Fruit fly (Drosophila melanogaster) whole organism, prepupa: ENCODE results near the gene msl-2.

ENCODE experiments used
- Blimp-1 ChIP-seq: fragments of 200-800 bp; sonication (Bioruptor generic); optimal IDR thresholded peaks from 3 replicates; lab custom pipeline; 2017; ENCODE audit warnings: missing biosample characterization, missing genetic modification characterization, mild to moderate bottlenecking, moderate library complexity, missing genetic modification reagents
- CG10631 ChIP-seq: fragments of 200-800 bp; sonication (Bioruptor generic); optimal IDR thresholded peaks from 2 replicates; lab custom pipeline; 2016; ENCODE audit warnings: missing biosample characterization, missing genetic modification characterization
- CG10669 ChIP-seq: fragments of 200-800 bp; sonication (Bioruptor generic); optimal IDR thresholded peaks from 3 replicates; lab custom pipeline; 2018; ENCODE audit warnings: missing biosample characterization, mild to moderate bottlenecking, missing genetic modification characterization, moderate library complexity
- CG11294 ChIP-seq: fragments of 200-800 bp; sonication (Bioruptor generic); IDR thresholded peaks from 2 replicates; pipeline ENCODE4 v1.3.6; 2022; ENCODE audit warnings: missing biosample characterization, missing genetic modification characterization
- CG15336 ChIP-seq: fragments of 200-800 bp; sonication (Bioruptor generic); IDR thresholded peaks from 2 replicates; pipeline ENCODE4 v1.3.6; 2022; ENCODE audit warnings: missing biosample characterization, missing genetic modification characterization
- CG16779 ChIP-seq: fragments of 200-800 bp; sonication (Bioruptor generic); optimal IDR thresholded peaks from 3 replicates; lab custom pipeline; 2017; ENCODE audit warnings: missing biosample characterization, mild to moderate bottlenecking, missing genetic modification characterization
- CG3032 ChIP-seq: fragments of 200-800 bp; optimal IDR thresholded peaks from 2 replicates; lab custom pipeline; 2019; ENCODE audit warnings: missing biosample characterization, mild to moderate bottlenecking, missing genetic modification characterization, moderate library complexity
- CG31627 ChIP-seq: fragments of 200-800 bp; sonication (Bioruptor generic); optimal IDR thresholded peaks from 3 replicates; lab custom pipeline; 2016; ENCODE audit warnings: missing biosample characterization, missing genetic modification characterization
- CG32006 ChIP-seq: fragments of 200-800 bp; sonication (Bioruptor generic); optimal IDR thresholded peaks from 3 replicates; lab custom pipeline; 2017; ENCODE audit warnings: missing biosample characterization, mild to moderate bottlenecking, missing genetic modification characterization
- CG34406 ChIP-seq: fragments of 200-800 bp; sonication (Bioruptor generic); optimal IDR thresholded peaks from 3 replicates; lab custom pipeline; 2016; ENCODE audit warnings: missing biosample characterization, missing genetic modification characterization
- CG6163 ChIP-seq: fragments of 200-800 bp; sonication (Bioruptor generic); IDR thresholded peaks from 3 replicates; pipeline ENCODE4 v1.3.6; 2022; ENCODE audit warnings: missing biosample characterization, missing genetic modification characterization
- CG6276 ChIP-seq: fragments of 200-800 bp; sonication (Bioruptor generic); optimal IDR thresholded peaks from 2 replicates; lab custom pipeline; 2017; ENCODE audit warnings: missing biosample characterization, mild to moderate bottlenecking, missing genetic modification characterization
- CG6808 ChIP-seq: fragments of 200-800 bp; sonication (Bioruptor generic); optimal IDR thresholded peaks from 3 replicates; lab custom pipeline; 2017; ENCODE audit warnings: missing biosample characterization, missing genetic modification characterization, mild to moderate bottlenecking, moderate library complexity, missing genetic modification reagents
- CG6854 ChIP-seq: fragments of 200-800 bp; sonication (Bioruptor generic); optimal IDR thresholded peaks from 2 replicates; lab custom pipeline; 2017; ENCODE audit warnings: missing biosample characterization, mild to moderate bottlenecking, missing genetic modification characterization
- CG7368 ChIP-seq: fragments of 200-800 bp; sonication (Bioruptor generic); optimal IDR thresholded peaks from 3 replicates; lab custom pipeline; 2016; ENCODE audit warnings: missing biosample characterization, missing genetic modification characterization
- CG8319 ChIP-seq: fragments of 200-800 bp; sonication (Bioruptor generic); optimal IDR thresholded peaks from 3 replicates; lab custom pipeline; 2016; ENCODE audit warnings: missing biosample characterization, missing genetic modification characterization
- CG9139 ChIP-seq: fragments of 200-800 bp; sonication (Bioruptor generic); optimal IDR thresholded peaks from 3 replicates; lab custom pipeline; 2017; ENCODE audit warnings: missing biosample characterization, mild to moderate bottlenecking, missing genetic modification characterization
- Eip75B ChIP-seq: fragments of 200-800 bp; sonication (Bioruptor generic); optimal IDR thresholded peaks from 3 replicates; lab custom pipeline; 2016; ENCODE audit warnings: missing biosample characterization, missing genetic modification characterization
- Eip78C ChIP-seq: fragments of 200-800 bp; sonication (Bioruptor generic); peaks from one replicate; lab custom pipeline; 2016; ENCODE audit warnings: missing biosample characterization, missing genetic modification characterization
- Ets21C ChIP-seq: fragments of 200-800 bp; sonication (Bioruptor generic); optimal IDR thresholded peaks from 3 replicates; lab custom pipeline; 2016; ENCODE audit warnings: missing biosample characterization, missing genetic modification characterization
- Ets96B ChIP-seq: fragments of 200-800 bp; optimal IDR thresholded peaks from 2 replicates; lab custom pipeline; 2019; ENCODE audit warnings: missing biosample characterization, mild to moderate bottlenecking, missing genetic modification characterization, moderate library complexity
- Hr38 ChIP-seq: sonication (Bioruptor generic); optimal IDR thresholded peaks from 2 replicates; lab custom pipeline; 2016; ENCODE audit warnings: missing biosample characterization, missing genetic modification characterization
- Hr39 ChIP-seq: fragments of 200-800 bp; sonication (Bioruptor generic); optimal IDR thresholded peaks from 2 replicates; lab custom pipeline; 2016; ENCODE audit warnings: missing biosample characterization, missing genetic modification characterization
- Hr4 ChIP-seq: fragments of 200-800 bp; sonication (Bioruptor generic); optimal IDR thresholded peaks from 3 replicates; lab custom pipeline; 2016; ENCODE audit warnings: missing biosample characterization, missing genetic modification characterization
- Lpt ChIP-seq: fragments of 200-800 bp; sonication (Bioruptor generic); optimal IDR thresholded peaks from 3 replicates; lab custom pipeline; 2016; ENCODE audit warnings: missing biosample characterization, missing genetic modification characterization
- Smox ChIP-seq: fragments of 200-800 bp; sonication (Bioruptor generic); optimal IDR thresholded peaks from 3 replicates; lab custom pipeline; 2016; ENCODE audit warnings: missing biosample characterization, missing genetic modification characterization
- Sox14 ChIP-seq: fragments of 200-800 bp; sonication (Bioruptor generic); optimal IDR thresholded peaks from 3 replicates; lab custom pipeline; 2016; ENCODE audit warnings: missing biosample characterization, missing genetic modification characterization
- achi ChIP-seq: fragments of 200-800 bp; sonication (Bioruptor generic); optimal IDR thresholded peaks from 3 replicates; lab custom pipeline; 2016; ENCODE audit warnings: missing biosample characterization, missing genetic modification characterization
- acj6 ChIP-seq: fragments of 200-800 bp; sonication (Bioruptor generic); optimal IDR thresholded peaks from 3 replicates; lab custom pipeline; 2016; ENCODE audit warnings: missing biosample characterization, missing genetic modification characterization
- cyc ChIP-seq: fragments of 200-800 bp; sonication (Bioruptor generic); optimal IDR thresholded peaks from 3 replicates; lab custom pipeline; 2016; ENCODE audit warnings: missing biosample characterization, missing genetic modification characterization
- dac ChIP-seq: fragments of 200-800 bp; sonication (Bioruptor generic); optimal IDR thresholded peaks from 2 replicates; lab custom pipeline; 2017; ENCODE audit warnings: missing biosample characterization, mild to moderate bottlenecking, missing genetic modification characterization
- dsx ChIP-seq: fragments of 200-800 bp; optimal IDR thresholded peaks from 3 replicates; lab custom pipeline; 2019; ENCODE audit warnings: missing biosample characterization, mild to moderate bottlenecking, missing genetic modification characterization, moderate library complexity; ENCODE audit not compliant: poor library complexity, severe bottlenecking
- eg ChIP-seq: fragments of 200-800 bp; sonication (Bioruptor generic); IDR thresholded peaks from 3 replicates; pipeline ENCODE4 v1.3.6; 2022; ENCODE audit warnings: missing biosample characterization, missing genetic modification characterization
- esn ChIP-seq: fragments of 200-800 bp; sonication (Bioruptor generic); optimal IDR thresholded peaks from 2 replicates; lab custom pipeline; 2016; ENCODE audit warnings: missing biosample characterization, mild to moderate bottlenecking, missing genetic modification characterization, moderate library complexity
- fd85E ChIP-seq: fragments of 200-800 bp; sonication (Bioruptor generic); optimal IDR thresholded peaks from 3 replicates; lab custom pipeline; 2016; ENCODE audit warnings: missing biosample characterization, missing genetic modification characterization
- fkh ChIP-seq: fragments of 200-800 bp; sonication (Bioruptor generic); optimal IDR thresholded peaks from 3 replicates; lab custom pipeline; 2017; ENCODE audit warnings: missing biosample characterization, mild to moderate bottlenecking, missing genetic modification characterization, moderate library complexity
- lz ChIP-seq: fragments of 200-800 bp; sonication (Bioruptor generic); optimal IDR thresholded peaks from 3 replicates; lab custom pipeline; 2016; ENCODE audit warnings: missing biosample characterization, missing genetic modification characterization
- net ChIP-seq: fragments of 200-800 bp; sonication (Bioruptor generic); optimal IDR thresholded peaks from 3 replicates; lab custom pipeline; 2016; ENCODE audit warnings: missing biosample characterization, missing genetic modification characterization
- pdm3 ChIP-seq: fragments of 200-800 bp; sonication (Bioruptor generic); optimal IDR thresholded peaks from 3 replicates; lab custom pipeline; 2016; ENCODE audit warnings: missing biosample characterization, missing genetic modification characterization
- salr ChIP-seq, 2 experiments: fragments of 200-800 bp; sonication (Bioruptor generic); optimal IDR thresholded peaks; 3 replicates each; lab custom pipeline; 2016 to 2018; ENCODE audit warnings: missing biosample characterization in 2 of 2, missing genetic modification characterization in 2 of 2, mild to moderate bottlenecking in 1 of 2
- svp ChIP-seq: fragments of 200-800 bp; sonication (Bioruptor generic); peaks from one replicate; lab custom pipeline; 2016; ENCODE audit warnings: missing biosample characterization, missing genetic modification characterization
- topi ChIP-seq: fragments of 200-800 bp; sonication (Bioruptor generic); optimal IDR thresholded peaks from 3 replicates; lab custom pipeline; 2016; ENCODE audit warnings: missing biosample characterization, missing genetic modification characterization
- vri ChIP-seq: fragments of 200-800 bp; sonication (Bioruptor generic); optimal IDR thresholded peaks from 3 replicates; lab custom pipeline; 2016; ENCODE audit warnings: missing biosample characterization, mild to moderate bottlenecking, missing genetic modification characterization

msl-2 gene

DNA sequence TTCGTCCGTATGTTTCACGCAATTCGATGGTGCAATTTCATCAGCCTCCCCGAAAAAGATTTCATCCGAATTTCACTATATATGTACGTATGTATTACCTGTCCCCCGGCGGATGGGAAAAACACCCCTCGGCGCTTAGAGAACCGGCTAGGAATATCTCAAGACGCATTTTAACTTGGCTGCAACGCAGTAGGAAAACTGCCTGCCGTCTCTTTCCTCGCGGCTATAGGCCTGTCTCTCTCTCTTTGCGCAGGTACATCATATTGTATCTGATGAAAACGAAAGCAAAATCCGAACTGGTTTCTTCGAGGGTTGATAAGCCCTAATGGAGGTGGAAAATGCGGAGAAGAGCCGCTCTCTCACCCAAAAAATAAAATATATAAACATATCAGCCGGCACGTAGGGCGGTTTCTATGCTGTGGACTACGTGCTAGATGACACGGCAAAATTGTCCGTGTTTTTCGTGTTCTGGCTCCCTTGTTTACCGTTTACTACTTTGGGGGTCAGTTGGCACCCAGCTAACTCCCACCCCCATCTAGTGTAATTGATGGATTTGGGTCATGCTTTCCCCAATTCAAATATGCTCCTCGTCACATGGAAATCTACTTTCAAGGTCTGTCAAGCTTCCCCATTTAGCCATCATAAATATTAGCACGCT lies 10.6 kb upstream of the msl-2 start:
- peak; percentile 70 for TF ChIP-seq Blimp-1 (GFP tag; lab: Kevin White, UChicago)
- peak; percentile 27 for TF ChIP-seq Eip78C (GFP tag; lab: Kevin White, UChicago)
- TF ChIP-seq CG34406, result no peak

DNA sequence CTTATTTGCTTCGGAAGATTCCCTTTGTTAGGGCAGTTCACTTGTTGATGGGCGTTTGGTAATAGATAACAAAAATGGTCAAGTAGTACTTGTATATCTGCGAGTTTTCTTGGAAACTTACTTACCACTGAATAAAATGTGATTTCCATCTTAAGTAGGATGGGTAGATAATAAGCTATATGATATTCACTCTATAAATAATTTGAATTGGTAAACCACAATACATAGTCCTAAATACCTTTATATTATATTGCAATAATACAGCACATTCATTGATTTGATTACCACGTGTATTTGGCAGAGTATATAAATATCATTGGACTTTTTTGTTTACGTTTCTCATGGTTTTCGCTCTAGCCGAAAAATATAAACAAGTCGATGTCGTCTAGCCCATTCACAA lies 10.0 kb upstream of the msl-2 start:
- TF ChIP-seq fkh (GFP tag; lab: Kevin White, UChicago) (peak; percentile 49), Eip78C (GFP tag; lab: Kevin White, UChicago) (peak; percentile 68), CG15336 (GFP tag; lab: Robert Waterston, UW) (0 out of 2 replicates have a peak, but pooled peaks have one; percentile 26), CG11294 (GFP tag; lab: Robert Waterston, UW) (no peak; the same call in 1 of the 2 replicates)

DNA sequence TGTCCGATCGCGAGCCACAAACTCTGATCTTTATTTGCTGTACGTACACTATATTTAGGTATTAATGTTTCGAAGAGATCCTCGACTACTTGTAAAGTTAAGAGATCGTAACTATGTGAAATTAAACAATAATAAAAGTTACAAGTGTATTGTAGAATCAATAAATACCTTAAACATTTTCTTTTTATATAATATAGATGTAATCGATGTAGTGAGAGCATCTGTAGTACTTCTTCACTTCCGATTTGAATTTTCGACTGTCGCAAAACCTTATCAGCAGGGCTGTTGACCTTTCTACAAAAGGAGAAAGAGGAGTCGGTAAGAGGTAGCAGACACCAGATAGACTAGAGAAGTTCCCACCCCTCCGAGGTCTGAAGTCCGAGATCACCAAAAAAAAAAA lies 9.3 kb upstream of the msl-2 start:
- no peak for TF ChIP-seq pdm3 (GFP tag; lab: Kevin White, UChicago)
- TF ChIP-seq CG6163 (GFP tag; lab: Robert Waterston, UW), result no peak
- peak; percentile 27 for TF ChIP-seq topi (GFP tag; lab: Kevin White, UChicago)
- TF ChIP-seq Eip78C (GFP tag; lab: Kevin White, UChicago), result peak; percentile 81
- TF ChIP-seq CG10669 (GFP tag; lab: Kevin White, UChicago), result peak; percentile 2
- no peak for TF ChIP-seq Eip75B
- TF ChIP-seq CG10631 (GFP tag; lab: Kevin White, UChicago), result no peak
- peak; percentile 15 for TF ChIP-seq cyc
- no peak for TF ChIP-seq CG6276 (GFP tag; lab: Kevin White, UChicago)
- no peak for TF ChIP-seq eg (GFP tag; lab: Robert Waterston, UW)
- no peak for TF ChIP-seq net
- TF ChIP-seq acj6, result peak; percentile 2
- TF ChIP-seq esn, result peak; percentile 56
- peak; percentile 99 for TF ChIP-seq svp (GFP tag; lab: Kevin White, UChicago)
- no peak for TF ChIP-seq salr (GFP tag; optimal IDR thresholded peaks at IDR 0.05; lab: Kevin White, UChicago)
- TF ChIP-seq Smox, result no peak
- TF ChIP-seq lz (GFP tag; lab: Kevin White, UChicago), result peak; percentile 28
- TF ChIP-seq CG34406, result no peak
- TF ChIP-seq vri (GFP tag; lab: Kevin White, UChicago), result no peak
- TF ChIP-seq Ets21C (GFP tag; lab: Kevin White, UChicago), result no peak
- TF ChIP-seq Hr39 (GFP tag; lab: Kevin White, UChicago), result peak; percentile 5
- peak; percentile 21 for TF ChIP-seq Ets96B (tag; lab: Kevin White, UChicago)
- TF ChIP-seq CG31627 (GFP tag; lab: Kevin White, UChicago), result peak; percentile 18
- TF ChIP-seq CG3032 (tag; lab: Kevin White, UChicago), result peak; percentile 17

DNA sequence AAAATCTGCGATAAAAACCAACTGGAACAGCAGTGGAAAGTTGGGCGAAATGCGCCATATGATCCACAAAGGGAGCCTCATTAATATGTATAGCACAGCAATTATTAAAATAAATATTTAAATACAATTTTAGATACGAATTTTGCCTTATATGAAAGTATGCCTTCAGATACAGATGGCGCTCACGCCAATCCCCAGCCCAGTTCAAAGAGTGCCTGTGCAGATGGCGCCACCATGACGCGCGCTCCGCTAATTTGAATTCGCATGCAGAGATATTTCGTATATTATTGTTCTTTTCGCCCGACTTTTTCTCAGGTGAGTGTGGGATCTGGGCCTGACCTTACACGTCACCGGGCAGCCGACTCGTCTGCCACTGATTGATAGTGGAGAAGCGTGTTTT lies 6.3 kb upstream of the msl-2 start, which contains the start of gene Pgant4:
Gene Pgant4, plus strand, starts transcription at position 362 of the 400 bp plus-strand sequence.
- TF ChIP-seq Hr38 (GFP tag; lab: Kevin White, UChicago) (no peak), salr (GFP tag; optimal IDR thresholded peaks at IDR 0.05; lab: Kevin White, UChicago) (peak in 1 of 2 experiments; percentile 2), CG11294 (GFP tag; lab: Robert Waterston, UW) (no peak), Hr4 (no peak), cyc (peak; percentile 63), CG10669 (GFP tag; lab: Kevin White, UChicago) (no peak), esn (peak; percentile 57), pdm3 (GFP tag; lab: Kevin White, UChicago) (no peak), Eip75B (no peak), dac (GFP tag; lab: Kevin White, UChicago) (no peak), topi (GFP tag; lab: Kevin White, UChicago) (peak; percentile 15), Lpt (GFP tag; lab: Kevin White, UChicago) (no peak), vri (GFP tag; lab: Kevin White, UChicago) (no peak), CG7368 (no peak), svp (GFP tag; lab: Kevin White, UChicago) (no peak), CG32006 (GFP tag; lab: Kevin White, UChicago) (no peak), Smox (no peak), achi (GFP tag; lab: Kevin White, UChicago) (no peak), CG6854 (no peak), Sox14 (GFP tag; lab: Kevin White, UChicago) (no peak), CG8319 (GFP tag; lab: Kevin White, UChicago) (no peak), CG34406 (no peak), CG3032 (tag; lab: Kevin White, UChicago) (peak; percentile 2), Hr39 (GFP tag; lab: Kevin White, UChicago) (peak; percentile 41), dsx (GFP tag; lab: Kevin White, UChicago) (no peak), acj6 (no peak), CG6808 (GFP tag; lab: Kevin White, UChicago) (no peak), CG9139 (GFP tag; lab: Kevin White, UChicago) (no peak), CG10631 (GFP tag; lab: Kevin White, UChicago) (no peak), CG16779 (tag; lab: Kevin White, UChicago) (no peak), Ets21C (GFP tag; lab: Kevin White, UChicago) (no peak), fd85E (GFP tag; lab: Kevin White, UChicago) (no peak), lz (GFP tag; lab: Kevin White, UChicago) (peak; percentile 60)
